Fruit fly (Drosophila melanogaster): ENCODE measurements around the gene Tl.

Tl gene

dm6 chr3R:26859228-26859627 lies 60.4 kb downstream of the Tl start (continued):
- TF ChIP-seq sna (GFP tag; IDR thresholded peaks at IDR 0.05; ENCODE audit: partially characterized antibody) (no peak), HLH4C (GFP tag; IDR thresholded peaks at IDR 0.05; ENCODE audit: partially characterized antibody) (no peak), Spps (tag; optimal IDR thresholded peaks at IDR 0.05) (no peak), gcm2 (GFP tag; optimal IDR thresholded peaks at IDR 0.05) (no peak), toy (GFP tag; IDR thresholded peaks at IDR 0.05) (peak; percentile 10; the same call in 1 of the 2 replicates), CG30403 (GFP tag; optimal IDR thresholded peaks at IDR 0.05) (peak; percentile 14), rib (GFP tag; IDR thresholded peaks at IDR 0.05) (no peak), inv (GFP tag; IDR thresholded peaks at IDR 0.05; ENCODE audit: partially characterized antibody) (no peak), CG34224 (GFP tag; IDR thresholded peaks at IDR 0.05; ENCODE audit: partially characterized antibody) (no peak), aop (GFP tag; IDR thresholded peaks at IDR 0.05) (no peak), hbn (GFP tag; IDR thresholded peaks at IDR 0.05; ENCODE audit: partially characterized antibody) (no peak), tap (tag; optimal IDR thresholded peaks at IDR 0.05) (no peak), jing (GFP tag; optimal IDR thresholded peaks at IDR 0.05) (no peak), sqz (GFP tag; optimal IDR thresholded peaks at IDR 0.05) (no peak), usp (GFP tag; optimal IDR thresholded peaks at IDR 0.05) (no peak), CG14667 (GFP tag; IDR thresholded peaks at IDR 0.05) (peak; percentile 27; the same call in 1 of the 2 replicates), hb (GFP tag; IDR thresholded peaks at IDR 0.05; ENCODE audit: partially characterized antibody) (no peak), CG4730 (GFP tag; IDR thresholded peaks at IDR 0.05) (0 out of 2 replicates have a peak, but pooled peaks have one; percentile 50), B-H1 (GFP tag; IDR thresholded peaks at IDR 0.05) (0 out of 3 replicates have a peak, but pooled peaks have one; percentile 30), Asciz (GFP tag; optimal IDR thresholded peaks at IDR 0.05) (peak; percentile 17), crp (GFP tag; optimal IDR thresholded peaks at IDR 0.05) (no peak), sens (GFP tag) (peak; percentile 98), CG12744 (GFP tag; optimal IDR thresholded peaks at IDR 0.05) (no peak), CG42726 (GFP tag; IDR thresholded peaks at IDR 0.05; ENCODE audit: partially characterized antibody) (no peak), CG7357 (GFP tag; IDR thresholded peaks at IDR 0.05) (no peak), en (GFP tag; optimal IDR thresholded peaks at IDR 0.05) (no peak), ato (GFP tag; IDR thresholded peaks at IDR 0.05; ENCODE audit: partially characterized antibody) (no peak), CG2875 (GFP tag; optimal IDR thresholded peaks at IDR 0.05) (no peak), dan (GFP tag; IDR thresholded peaks at IDR 0.05) (0 out of 2 replicates have a peak, but pooled peaks have one; percentile 33), dimm (GFP tag; IDR thresholded peaks at IDR 0.05) (no peak), sob (GFP tag; IDR thresholded peaks at IDR 0.05) (no peak), cato (GFP tag; optimal IDR thresholded peaks at IDR 0.05; ENCODE audit: borderline replicate concordance) (no peak), CG15696 (tag; optimal IDR thresholded peaks at IDR 0.05) (peak; percentile 54), CG34422 (GFP tag; IDR thresholded peaks at IDR 0.05) (no peak), CG3407 (GFP tag; optimal IDR thresholded peaks at IDR 0.05) (no peak), oc (tag; optimal IDR thresholded peaks at IDR 0.05) (no peak), CG7839 (tag; optimal IDR thresholded peaks at IDR 0.05) (peak; percentile 52), CG14965 (GFP tag; optimal IDR thresholded peaks at IDR 0.05; ENCODE audit: borderline replicate concordance) (no peak), Dp (GFP tag; optimal IDR thresholded peaks at IDR 0.05) (no peak), sim (GFP tag; IDR thresholded peaks at IDR 0.05) (no peak), psq (GFP tag; optimal IDR thresholded peaks at IDR 0.05) (no peak), Eip74EF (GFP tag; optimal IDR thresholded peaks at IDR 0.05) (no peak), Xbp1 (GFP tag; optimal IDR thresholded peaks at IDR 0.05) (peak; percentile 38), klu (GFP tag; IDR thresholded peaks at IDR 0.05) (no peak), CG9932 (GFP tag; IDR thresholded peaks at IDR 0.05) (no peak), CG17802 (tag; optimal IDR thresholded peaks at IDR 0.05) (no peak), CG1647 (GFP tag; optimal IDR thresholded peaks at IDR 0.05) (no peak), CG18011 (GFP tag; optimal IDR thresholded peaks at IDR 0.05) (no peak), pho (GFP tag; optimal IDR thresholded peaks at IDR 0.05) (no peak), CG15011 (GFP tag; optimal IDR thresholded peaks at IDR 0.05) (no peak)
